Fruit fly (Drosophila melanogaster) whole organism, prepupa: ENCODE measurements around the gene Gr97a.

ENCODE experiments used
- CG10631 ChIP-seq: fragments of 200-800 bp; sonication (Bioruptor generic); optimal IDR thresholded peaks from 2 replicates; lab custom pipeline; 2016; ENCODE audit warnings: missing biosample characterization, missing genetic modification characterization
- CG10669 ChIP-seq: fragments of 200-800 bp; sonication (Bioruptor generic); optimal IDR thresholded peaks from 3 replicates; lab custom pipeline; 2018; ENCODE audit warnings: missing biosample characterization, mild to moderate bottlenecking, missing genetic modification characterization, moderate library complexity
- CG11294 ChIP-seq: fragments of 200-800 bp; sonication (Bioruptor generic); IDR thresholded peaks from 2 replicates; pipeline ENCODE4 v1.3.6; 2022; ENCODE audit warnings: missing biosample characterization, missing genetic modification characterization
- CG11762 ChIP-seq: fragments of 200-800 bp; sonication (Bioruptor generic); optimal IDR thresholded peaks from 3 replicates; lab custom pipeline; 2016; ENCODE audit warnings: missing biosample characterization, missing genetic modification characterization; ENCODE audit not compliant: insufficient read depth
- CG15336 ChIP-seq: fragments of 200-800 bp; sonication (Bioruptor generic); IDR thresholded peaks from 2 replicates; pipeline ENCODE4 v1.3.6; 2022; ENCODE audit warnings: missing biosample characterization, missing genetic modification characterization
- CG1621 ChIP-seq: fragments of 200-800 bp; sonication (Bioruptor generic); optimal IDR thresholded peaks from 3 replicates; lab custom pipeline; 2018; ENCODE audit warnings: missing biosample characterization, mild to moderate bottlenecking, missing genetic modification characterization
- CG16779 ChIP-seq: fragments of 200-800 bp; sonication (Bioruptor generic); optimal IDR thresholded peaks from 3 replicates; lab custom pipeline; 2017; ENCODE audit warnings: missing biosample characterization, mild to moderate bottlenecking, missing genetic modification characterization
- CG3032 ChIP-seq: fragments of 200-800 bp; optimal IDR thresholded peaks from 2 replicates; lab custom pipeline; 2019; ENCODE audit warnings: missing biosample characterization, mild to moderate bottlenecking, missing genetic modification characterization, moderate library complexity
- CG31627 ChIP-seq: fragments of 200-800 bp; sonication (Bioruptor generic); optimal IDR thresholded peaks from 3 replicates; lab custom pipeline; 2016; ENCODE audit warnings: missing biosample characterization, missing genetic modification characterization
- CG32006 ChIP-seq: fragments of 200-800 bp; sonication (Bioruptor generic); optimal IDR thresholded peaks from 3 replicates; lab custom pipeline; 2017; ENCODE audit warnings: missing biosample characterization, mild to moderate bottlenecking, missing genetic modification characterization
- CG34406 ChIP-seq: fragments of 200-800 bp; sonication (Bioruptor generic); optimal IDR thresholded peaks from 3 replicates; lab custom pipeline; 2016; ENCODE audit warnings: missing biosample characterization, missing genetic modification characterization
- CG3919 ChIP-seq: fragments of 200-800 bp; sonication (Bioruptor generic); optimal IDR thresholded peaks from 3 replicates; lab custom pipeline; 2016; ENCODE audit warnings: missing biosample characterization, missing genetic modification characterization
- CG4318 ChIP-seq: fragments of 200-800 bp; sonication (Bioruptor generic); optimal IDR thresholded peaks from 3 replicates; lab custom pipeline; 2017; ENCODE audit warnings: missing biosample characterization, mild to moderate bottlenecking, missing genetic modification characterization
- CG6163 ChIP-seq: fragments of 200-800 bp; sonication (Bioruptor generic); IDR thresholded peaks from 3 replicates; pipeline ENCODE4 v1.3.6; 2022; ENCODE audit warnings: missing biosample characterization, missing genetic modification characterization
- CG6792 ChIP-seq: fragments of 200-800 bp; sonication (Bioruptor generic); optimal IDR thresholded peaks from 3 replicates; lab custom pipeline; 2016; ENCODE audit warnings: missing biosample characterization, missing genetic modification characterization
- CG6808 ChIP-seq: fragments of 200-800 bp; sonication (Bioruptor generic); optimal IDR thresholded peaks from 3 replicates; lab custom pipeline; 2017; ENCODE audit warnings: missing biosample characterization, missing genetic modification characterization, mild to moderate bottlenecking, moderate library complexity, missing genetic modification reagents
- CG6854 ChIP-seq: fragments of 200-800 bp; sonication (Bioruptor generic); optimal IDR thresholded peaks from 2 replicates; lab custom pipeline; 2017; ENCODE audit warnings: missing biosample characterization, mild to moderate bottlenecking, missing genetic modification characterization
- CG7368 ChIP-seq: fragments of 200-800 bp; sonication (Bioruptor generic); optimal IDR thresholded peaks from 3 replicates; lab custom pipeline; 2016; ENCODE audit warnings: missing biosample characterization, missing genetic modification characterization
- CG8119 ChIP-seq: fragments of 200-800 bp; sonication (Bioruptor generic); IDR thresholded peaks from 3 replicates; pipeline ENCODE4 v1.3.6; 2022; ENCODE audit warnings: missing biosample characterization, missing genetic modification characterization
- CG8319 ChIP-seq: fragments of 200-800 bp; sonication (Bioruptor generic); optimal IDR thresholded peaks from 3 replicates; lab custom pipeline; 2016; ENCODE audit warnings: missing biosample characterization, missing genetic modification characterization
- CG8632 ChIP-seq: fragments of 200-800 bp; sonication (Bioruptor generic); optimal IDR thresholded peaks from 3 replicates; lab custom pipeline; 2016; ENCODE audit warnings: missing biosample characterization, missing genetic modification characterization
- Eip75B ChIP-seq: fragments of 200-800 bp; sonication (Bioruptor generic); optimal IDR thresholded peaks from 3 replicates; lab custom pipeline; 2016; ENCODE audit warnings: missing biosample characterization, missing genetic modification characterization
- Eip78C ChIP-seq: fragments of 200-800 bp; sonication (Bioruptor generic); peaks from one replicate; lab custom pipeline; 2016; ENCODE audit warnings: missing biosample characterization, missing genetic modification characterization
- Eip93F ChIP-seq: fragments of 200-800 bp; sonication (Bioruptor generic); optimal IDR thresholded peaks from 2 replicates; lab custom pipeline; 2016; ENCODE audit warnings: missing biosample characterization, mild to moderate bottlenecking, missing genetic modification characterization
- Ets96B ChIP-seq: fragments of 200-800 bp; optimal IDR thresholded peaks from 2 replicates; lab custom pipeline; 2019; ENCODE audit warnings: missing biosample characterization, mild to moderate bottlenecking, missing genetic modification characterization, moderate library complexity
- Gug ChIP-seq: fragments of 200-800 bp; sonication (Bioruptor generic); IDR thresholded peaks from 2 replicates; pipeline ENCODE4 v1.3.6; 2022; ENCODE audit warnings: missing biosample characterization, missing genetic modification characterization
- Hr38 ChIP-seq: sonication (Bioruptor generic); optimal IDR thresholded peaks from 2 replicates; lab custom pipeline; 2016; ENCODE audit warnings: missing biosample characterization, missing genetic modification characterization
- Lpt ChIP-seq: fragments of 200-800 bp; sonication (Bioruptor generic); optimal IDR thresholded peaks from 3 replicates; lab custom pipeline; 2016; ENCODE audit warnings: missing biosample characterization, missing genetic modification characterization
- Met ChIP-seq: fragments of 200-800 bp; sonication (Bioruptor generic); optimal IDR thresholded peaks from 3 replicates; lab custom pipeline; 2016; ENCODE audit warnings: missing biosample characterization, missing genetic modification characterization
- Smox ChIP-seq: fragments of 200-800 bp; sonication (Bioruptor generic); optimal IDR thresholded peaks from 3 replicates; lab custom pipeline; 2016; ENCODE audit warnings: missing biosample characterization, missing genetic modification characterization
- Sox14 ChIP-seq: fragments of 200-800 bp; sonication (Bioruptor generic); optimal IDR thresholded peaks from 3 replicates; lab custom pipeline; 2016; ENCODE audit warnings: missing biosample characterization, missing genetic modification characterization
- Sox15 ChIP-seq: fragments of 200-800 bp; sonication (Bioruptor generic); optimal IDR thresholded peaks from 3 replicates; lab custom pipeline; 2016; ENCODE audit warnings: missing biosample characterization, missing genetic modification characterization
- cyc ChIP-seq: fragments of 200-800 bp; sonication (Bioruptor generic); optimal IDR thresholded peaks from 3 replicates; lab custom pipeline; 2016; ENCODE audit warnings: missing biosample characterization, missing genetic modification characterization
- dac ChIP-seq: fragments of 200-800 bp; sonication (Bioruptor generic); optimal IDR thresholded peaks from 2 replicates; lab custom pipeline; 2017; ENCODE audit warnings: missing biosample characterization, mild to moderate bottlenecking, missing genetic modification characterization
- dsx ChIP-seq: fragments of 200-800 bp; optimal IDR thresholded peaks from 3 replicates; lab custom pipeline; 2019; ENCODE audit warnings: missing biosample characterization, mild to moderate bottlenecking, missing genetic modification characterization, moderate library complexity; ENCODE audit not compliant: poor library complexity, severe bottlenecking
- eg ChIP-seq: fragments of 200-800 bp; sonication (Bioruptor generic); IDR thresholded peaks from 3 replicates; pipeline ENCODE4 v1.3.6; 2022; ENCODE audit warnings: missing biosample characterization, missing genetic modification characterization
- esn ChIP-seq: fragments of 200-800 bp; sonication (Bioruptor generic); optimal IDR thresholded peaks from 2 replicates; lab custom pipeline; 2016; ENCODE audit warnings: missing biosample characterization, mild to moderate bottlenecking, missing genetic modification characterization, moderate library complexity
- fd85E ChIP-seq: fragments of 200-800 bp; sonication (Bioruptor generic); optimal IDR thresholded peaks from 3 replicates; lab custom pipeline; 2016; ENCODE audit warnings: missing biosample characterization, missing genetic modification characterization
- fkh ChIP-seq: fragments of 200-800 bp; sonication (Bioruptor generic); optimal IDR thresholded peaks from 3 replicates; lab custom pipeline; 2017; ENCODE audit warnings: missing biosample characterization, mild to moderate bottlenecking, missing genetic modification characterization, moderate library complexity
- net ChIP-seq: fragments of 200-800 bp; sonication (Bioruptor generic); optimal IDR thresholded peaks from 3 replicates; lab custom pipeline; 2016; ENCODE audit warnings: missing biosample characterization, missing genetic modification characterization
- salr ChIP-seq, 2 experiments: fragments of 200-800 bp; sonication (Bioruptor generic); optimal IDR thresholded peaks; 3 replicates each; lab custom pipeline; 2016 to 2018; ENCODE audit warnings: missing biosample characterization in 2 of 2, missing genetic modification characterization in 2 of 2, mild to moderate bottlenecking in 1 of 2
- spab ChIP-seq: fragments of 200-800 bp; sonication (Bioruptor generic); optimal IDR thresholded peaks from 2 replicates; lab custom pipeline; 2017; ENCODE audit warnings: missing biosample characterization, mild to moderate bottlenecking, missing genetic modification characterization, missing genetic modification reagents
- svp ChIP-seq: fragments of 200-800 bp; sonication (Bioruptor generic); peaks from one replicate; lab custom pipeline; 2016; ENCODE audit warnings: missing biosample characterization, missing genetic modification characterization

Gene Gr97a

dm6 chr3R:26989802-26990509 is 23.7 kb upstream of the Gr97a start, which contains the start of gene CG31076 (continued):
- TF ChIP-seq dsx (GFP tag; lab: Kevin White, UChicago) (peak; percentile 67), Lpt (peak; percentile 26), Met (GFP tag; lab: Kevin White, UChicago) (peak; percentile 81), CG6854 (GFP tag; lab: Kevin White, UChicago) (no peak), Eip78C (GFP tag; lab: Kevin White, UChicago) (peak; percentile 93), Eip75B (GFP tag; lab: Kevin White, UChicago) (peak; percentile 72), CG16779 (tag; lab: Kevin White, UChicago) (peak; percentile 15), CG11294 (no peak), CG8119 (peak; percentile 34; the same call in 1 of the 3 replicates), cyc (peak; percentile 77), salr (GFP tag; optimal IDR thresholded peaks at IDR 0.05; lab: Kevin White, UChicago) (no peak), spab (peak; percentile 47), CG10631 (GFP tag; lab: Kevin White, UChicago) (peak; percentile 32), Gug (GFP tag; lab: Robert Waterston, UW) (no peak), fkh (peak; percentile 70), CG3032 (tag; lab: Kevin White, UChicago) (peak; percentile 53), dac (no peak), CG10669 (GFP tag; lab: Kevin White, UChicago) (peak; percentile 64), CG8632 (GFP tag; lab: Kevin White, UChicago) (peak; percentile 33), CG1621 (tag; lab: Kevin White, UChicago) (no peak), CG8319 (GFP tag; lab: Kevin White, UChicago) (peak; percentile 45), CG3919 (GFP tag; lab: Kevin White, UChicago) (peak; percentile 65), Sox15 (GFP tag; lab: Kevin White, UChicago) (peak; percentile 5), Eip93F (GFP tag; lab: Kevin White, UChicago) (peak; percentile 83), Sox14 (peak; percentile 77), CG11762 (GFP tag; lab: Kevin White, UChicago) (peak; percentile 46), Ets96B (tag; lab: Kevin White, UChicago) (peak; percentile 50), CG6808 (GFP tag; lab: Kevin White, UChicago) (peak; percentile 44), Hr38 (GFP tag; lab: Kevin White, UChicago) (no peak), eg (GFP tag; lab: Robert Waterston, UW) (0 out of 3 replicates have a peak, but pooled peaks have one; percentile 38), CG32006 (GFP tag; lab: Kevin White, UChicago) (peak; percentile 9), CG7368 (peak; percentile 65), CG15336 (GFP tag; lab: Robert Waterston, UW) (0 out of 2 replicates have a peak, but pooled peaks have one; percentile 24), CG6163 (GFP tag; lab: Robert Waterston, UW) (no peak), svp (GFP tag; lab: Kevin White, UChicago) (peak; percentile 94), net (GFP tag; lab: Kevin White, UChicago) (no peak), CG6792 (GFP tag; lab: Kevin White, UChicago) (peak; percentile 60), fd85E (GFP tag; lab: Kevin White, UChicago) (no peak), esn (GFP tag; lab: Kevin White, UChicago) (peak; percentile 81), CG4318 (GFP tag; lab: Kevin White, UChicago) (no peak), CG34406 (GFP tag; lab: Kevin White, UChicago) (peak; percentile 42), CG31627 (peak; percentile 56), Smox (GFP tag; lab: Kevin White, UChicago) (peak; percentile 60)
